Fruit fly (Drosophila melanogaster) whole organism, wandering third instar larva: ENCODE data around the gene CG12301.

Source experiments
- Abd-B ChIP-seq: fragments of >200 bp; optimal IDR thresholded peaks from 2 replicates; lab custom pipeline; 2017; ENCODE audit warnings: missing biosample characterization, missing genetic modification characterization
- CG32264 ChIP-seq: fragments of 200-800 bp; sonication (Bioruptor generic); optimal IDR thresholded peaks from 2 replicates; lab custom pipeline; 2016; ENCODE audit warnings: missing biosample characterization, missing genetic modification characterization
- CG9705 ChIP-seq: fragments of 200-800 bp; sonication (Bioruptor generic); optimal IDR thresholded peaks from 2 replicates; lab custom pipeline; 2018; ENCODE audit warnings: missing biosample characterization, mild to moderate bottlenecking, missing genetic modification characterization
- CrebA ChIP-seq: fragments of 200-800 bp; sonication (Bioruptor generic); optimal IDR thresholded peaks from 2 replicates; lab custom pipeline; 2016; ENCODE audit warnings: missing biosample characterization, mild to moderate bottlenecking, missing genetic modification characterization, borderline replicate concordance
- Dfd ChIP-seq: fragments of >200 bp; optimal IDR thresholded peaks from 2 replicates; lab custom pipeline; 2017; ENCODE audit warnings: missing biosample characterization, missing genetic modification characterization
- Dif ChIP-seq: fragments of 200-275, 200-300 bp; sonication (Bioruptor generic); optimal IDR thresholded peaks from 2 replicates; lab custom pipeline; 2018; ENCODE audit warnings: missing biosample characterization, missing genetic modification characterization; ENCODE audit not compliant: partially characterized antibody
- GATAd ChIP-seq: sonication (Bioruptor generic); optimal IDR thresholded peaks from 2 replicates; lab custom pipeline; 2016; ENCODE audit warnings: missing biosample characterization, missing genetic modification characterization
- HLH106 ChIP-seq: fragments of 200-800 bp; optimal IDR thresholded peaks from 3 replicates; lab custom pipeline; 2019; ENCODE audit warnings: missing biosample characterization, mild to moderate bottlenecking, missing genetic modification characterization, moderate library complexity
- Hr78 ChIP-seq: fragments of >200 bp; optimal IDR thresholded peaks from 2 replicates; lab custom pipeline; 2017; ENCODE audit warnings: missing biosample characterization, missing genetic modification characterization
- Hr83 ChIP-seq: fragments of 200-300 bp; sonication (Bioruptor generic); optimal IDR thresholded peaks from 2 replicates; lab custom pipeline; 2016; ENCODE audit warnings: missing biosample characterization, mild to moderate bottlenecking, missing genetic modification characterization, moderate library complexity; ENCODE audit not compliant: poor library complexity, severe bottlenecking
- Jra ChIP-seq: sonication (Bioruptor generic); optimal IDR thresholded peaks from 2 replicates; lab custom pipeline; 2016; ENCODE audit warnings: missing biosample characterization, missing genetic modification characterization
- Mio ChIP-seq: sonication (Bioruptor generic); optimal IDR thresholded peaks from 2 replicates; lab custom pipeline; 2016; ENCODE audit warnings: missing biosample characterization, missing genetic modification characterization
- N ChIP-seq: fragments of >200 bp; optimal IDR thresholded peaks from 2 replicates; lab custom pipeline; 2018; ENCODE audit warnings: missing biosample characterization, missing external identifiers, missing genetic modification characterization
- Rel ChIP-seq, 2 experiments: fragments of 200-800 bp; sonication (Bioruptor generic) in 1 of 2; optimal IDR thresholded peaks; 2 replicates in 1 of 2; 3 replicates in 1 of 2; lab custom pipeline; 2016 to 2019; ENCODE audit warnings: mild to moderate bottlenecking in 2 of 2, missing biosample characterization in 2 of 2, missing genetic modification characterization in 2 of 2, moderate library complexity in 1 of 2
- Sp1 ChIP-seq: fragments of 200-800 bp; sonication (Bioruptor generic); optimal IDR thresholded peaks from 3 replicates; lab custom pipeline; 2019; ENCODE audit warnings: missing biosample characterization, mild to moderate bottlenecking, missing genetic modification characterization, moderate library complexity
- Vsx2 ChIP-seq: fragments of 200-300, 225-300 bp; sonication (Bioruptor generic); optimal IDR thresholded peaks from 2 replicates; lab custom pipeline; 2018; ENCODE audit warnings: missing biosample characterization, missing genetic modification characterization; ENCODE audit not compliant: partially characterized antibody
- brk ChIP-seq: fragments of 200-800 bp; sonication (Bioruptor generic); optimal IDR thresholded peaks from 2 replicates; lab custom pipeline; 2016; ENCODE audit warnings: missing biosample characterization, mild to moderate bottlenecking, missing genetic modification characterization
- dmrt93B ChIP-seq: fragments of 200-800 bp; sonication (Bioruptor generic); optimal IDR thresholded peaks from 2 replicates; lab custom pipeline; 2018; ENCODE audit warnings: missing biosample characterization, mild to moderate bottlenecking, missing genetic modification characterization
- dsf ChIP-seq: sonication (Bioruptor generic); optimal IDR thresholded peaks from 2 replicates; lab custom pipeline; 2016; ENCODE audit warnings: missing biosample characterization, missing genetic modification characterization, borderline replicate concordance
- ey ChIP-seq: fragments of 200-800 bp; sonication (Bioruptor generic); optimal IDR thresholded peaks from 2 replicates; lab custom pipeline; 2016; ENCODE audit warnings: missing biosample characterization, missing genetic modification characterization
- foxo ChIP-seq, 2 experiments: fragments of 200-800 bp; sonication (Bioruptor generic); optimal IDR thresholded peaks; 2 replicates in 1 of 2; 3 replicates in 1 of 2; lab custom pipeline; 2016 to 2017; ENCODE audit warnings: missing biosample characterization in 2 of 2, missing genetic modification characterization in 2 of 2
- fru ChIP-seq: fragments of 200-800 bp; sonication (Bioruptor generic); optimal IDR thresholded peaks from 3 replicates; lab custom pipeline; 2016; ENCODE audit warnings: missing biosample characterization, mild to moderate bottlenecking, missing genetic modification characterization
- jim ChIP-seq: fragments of 175-275, 200-325 bp; sonication (Bioruptor generic); optimal IDR thresholded peaks from 2 replicates; lab custom pipeline; 2016; ENCODE audit warnings: missing biosample characterization, mild to moderate bottlenecking, missing genetic modification characterization
- psq ChIP-seq: fragments of 200-800 bp; sonication (Bioruptor generic); optimal IDR thresholded peaks from 3 replicates; lab custom pipeline; 2017; ENCODE audit warnings: missing biosample characterization, mild to moderate bottlenecking, missing genetic modification characterization, moderate library complexity
- sv ChIP-seq: fragments of 200-800 bp; sonication (Bioruptor generic); optimal IDR thresholded peaks from 3 replicates; lab custom pipeline; 2016; ENCODE audit warnings: missing biosample characterization, missing genetic modification characterization
- tai ChIP-seq: sonication (Bioruptor generic); optimal IDR thresholded peaks from 2 replicates; lab custom pipeline; 2016; ENCODE audit warnings: missing biosample characterization, missing genetic modification characterization
- usp ChIP-seq: fragments of >200 bp; optimal IDR thresholded peaks from 2 replicates; lab custom pipeline; 2017; ENCODE audit warnings: missing biosample characterization, missing genetic modification characterization
- woc ChIP-seq: sonication (Bioruptor generic); optimal IDR thresholded peaks from 2 replicates; lab custom pipeline; 2016; ENCODE audit warnings: missing biosample characterization, mild to moderate bottlenecking, missing genetic modification characterization

The CG12301 gene

DNA sequence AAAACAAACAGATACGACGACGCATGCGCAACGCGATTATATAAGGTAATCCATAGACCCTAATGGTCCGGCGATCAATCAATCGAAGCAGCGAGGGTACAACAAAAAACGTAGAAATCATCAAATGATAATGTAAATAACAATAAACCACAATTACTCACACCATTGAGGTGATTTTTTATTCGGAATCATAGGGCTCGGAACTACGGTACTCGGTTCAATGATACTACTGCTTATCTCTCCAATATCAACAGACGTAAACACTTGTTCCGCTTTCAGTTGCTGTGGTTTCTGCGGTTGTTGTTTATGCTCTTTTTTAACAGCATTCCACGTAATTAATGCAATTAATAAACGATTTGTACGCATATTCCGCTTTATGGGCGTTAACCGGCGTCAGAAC lies 17.3 kb downstream of the CG12301 start:
- TF ChIP-seq N (GFP tag; lab: Kevin White, UChicago) (no peak), Hr83 (GFP tag; lab: Kevin White, UChicago) (no peak), Sp1 (GFP tag; lab: Kevin White, UChicago) (no peak), ey (GFP tag; lab: Kevin White, UChicago) (no peak), CG32264 (GFP tag; lab: Kevin White, UChicago) (no peak), sv (GFP tag; lab: Kevin White, UChicago) (no peak), woc (GFP tag; lab: Kevin White, UChicago) (no peak), Jra (no peak), foxo (GFP tag; optimal IDR thresholded peaks at IDR 0.05; lab: Kevin White, UChicago) (no peak)

DNA sequence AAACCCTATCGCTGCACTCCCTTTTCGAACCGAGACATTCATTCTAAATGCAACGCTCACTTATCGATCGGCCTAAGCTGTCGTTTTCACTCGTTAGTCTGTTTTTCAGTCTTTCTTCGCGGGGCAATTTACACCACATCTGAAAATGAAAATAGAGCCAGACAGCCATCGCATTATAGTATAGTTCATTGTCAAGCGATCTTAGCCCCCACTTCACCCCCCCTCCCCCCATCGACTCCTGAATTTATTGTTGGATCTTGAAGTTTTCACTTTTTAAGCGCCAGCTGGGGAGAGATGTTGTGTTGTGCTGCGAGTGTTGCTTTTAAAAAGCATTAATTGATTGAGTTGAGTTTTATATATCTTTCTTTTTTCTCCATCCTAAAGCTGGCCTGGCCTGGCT lies 18.6 kb downstream of the CG12301 start:
- no peak for TF ChIP-seq Sp1 (GFP tag; lab: Kevin White, UChicago)
- no peak for TF ChIP-seq Abd-B (GFP tag; lab: Kevin White, UChicago)
- TF ChIP-seq dmrt93B: no peak

DNA sequence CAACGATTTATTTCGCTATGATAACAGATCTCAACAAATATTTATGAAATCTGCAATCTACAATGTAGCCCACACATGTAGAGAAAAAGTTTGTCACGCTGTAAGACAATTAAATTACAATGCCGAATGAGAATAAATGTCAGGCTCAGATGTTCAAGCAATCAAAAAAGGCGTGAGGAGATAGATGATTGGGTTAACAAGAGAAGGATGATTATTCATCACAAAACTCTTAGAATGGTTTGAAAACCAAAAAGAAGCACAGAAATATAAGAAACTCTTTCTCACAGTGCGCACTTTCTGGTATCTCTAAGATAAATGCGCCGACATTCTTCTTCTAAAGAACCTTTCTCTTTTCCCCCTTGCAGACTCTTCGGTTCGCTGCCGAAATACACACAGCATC lies 19.5 kb downstream of the CG12301 start:
- no peak for TF ChIP-seq dmrt93B
- no peak for TF ChIP-seq GATAd (GFP tag; lab: Kevin White, UChicago)
- no peak for TF ChIP-seq foxo (GFP tag; optimal IDR thresholded peaks at IDR 0.05; lab: Kevin White, UChicago)

DNA sequence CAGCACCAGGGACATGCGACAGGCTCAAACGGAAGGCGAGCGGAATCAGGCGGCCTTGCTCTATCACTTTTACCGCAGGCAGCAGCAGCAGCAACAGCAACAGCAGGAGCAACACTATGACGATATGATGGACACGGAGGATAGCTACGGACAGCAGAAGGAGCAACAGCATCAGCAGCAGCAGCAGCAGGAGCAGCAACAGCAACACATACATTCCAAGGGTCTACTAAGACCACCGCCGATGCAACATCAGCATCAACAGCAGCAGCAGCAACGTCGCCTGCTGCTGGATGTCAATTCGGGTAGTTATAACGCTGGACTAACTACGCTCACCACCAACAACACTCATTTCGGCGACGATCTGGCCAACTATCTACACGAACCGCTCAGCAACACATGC lies 24.4 kb downstream of the CG12301 start:
- TF ChIP-seq dmrt93B (no peak), foxo (GFP tag; optimal IDR thresholded peaks at IDR 0.05; lab: Kevin White, UChicago) (no peak), Abd-B (GFP tag; lab: Kevin White, UChicago) (no peak), Dfd (GFP tag; lab: Kevin White, UChicago) (peak; percentile 94), GATAd (GFP tag; lab: Kevin White, UChicago) (no peak), Dif (no peak)
- TF ChIP-seq, all 38 proteins: peak for 1

DNA sequence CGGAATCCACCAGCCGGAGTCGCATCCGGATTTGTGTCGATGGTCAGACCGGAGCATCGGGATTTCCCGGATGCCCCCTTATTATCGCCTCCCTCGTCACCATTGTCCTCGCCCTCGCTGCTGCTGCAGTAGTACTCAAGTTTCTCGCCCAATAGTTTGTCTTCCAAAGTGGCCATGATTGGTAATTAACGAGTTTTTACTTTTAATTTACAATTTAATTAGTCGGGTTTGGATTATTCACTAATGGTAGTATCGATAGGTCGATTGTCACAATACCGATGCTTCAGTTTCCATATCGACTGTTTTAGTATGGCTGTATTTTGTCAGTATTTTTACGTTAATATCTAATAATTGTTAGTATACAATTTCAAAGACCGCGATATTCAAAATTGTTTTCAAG lies 29.5 kb downstream of the CG12301 start, which contains the start of gene CG7650:
Gene CG7650 (minus strand): TSS at position 278 of the 400 bp plus-strand sequence.
- TF ChIP-seq Hr78 (GFP tag; lab: Kevin White, UChicago): no peak
- TF ChIP-seq ey (GFP tag; lab: Kevin White, UChicago): no peak
- peak; percentile 77 for TF ChIP-seq Vsx2 (GFP tag; lab: Kevin White, UChicago)
- TF ChIP-seq Hr83 (GFP tag; lab: Kevin White, UChicago): no peak
- TF ChIP-seq HLH106 (tag; lab: Kevin White, UChicago): no peak
- TF ChIP-seq brk: peak; percentile 67
- TF ChIP-seq Jra: no peak
- no peak for TF ChIP-seq Rel (GFP tag; optimal IDR thresholded peaks at IDR 0.05; lab: Kevin White, UChicago)
- peak; percentile 71 for TF ChIP-seq Rel (tag; optimal IDR thresholded peaks at IDR 0.05; lab: Kevin White, UChicago)

DNA sequence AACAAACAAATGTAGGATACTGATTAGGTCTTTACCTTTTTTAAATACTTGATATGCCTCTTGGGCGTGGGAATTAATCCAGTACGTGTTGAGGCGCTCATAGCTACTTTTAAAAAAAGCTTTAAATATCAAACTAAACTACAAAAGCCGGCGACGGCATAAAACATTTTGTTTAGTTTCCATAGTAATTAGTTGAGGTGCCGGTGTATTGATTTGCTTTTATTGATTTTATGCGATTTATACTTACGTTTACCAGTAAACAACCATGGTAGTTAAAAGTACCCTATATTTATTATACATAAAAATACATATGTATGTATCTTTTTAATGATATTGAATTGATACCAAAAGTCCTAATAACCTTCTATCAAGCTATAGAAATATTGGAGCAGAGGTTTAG lies 32.1 kb downstream of the CG12301 start, which contains the start of gene CG13449:
Gene CG13449 (minus strand): TSS at position 101 of the 400 bp plus-strand sequence.
- TF ChIP-seq psq (GFP tag; lab: Kevin White, UChicago): no peak
- no peak for TF ChIP-seq Vsx2 (GFP tag; lab: Kevin White, UChicago)
- no peak for TF ChIP-seq fru (GFP tag; lab: Kevin White, UChicago)
- no peak for TF ChIP-seq brk
- no peak for TF ChIP-seq dsf (GFP tag; lab: Kevin White, UChicago)
- no peak for TF ChIP-seq usp (GFP tag; lab: Kevin White, UChicago)
- TF ChIP-seq Hr83 (GFP tag; lab: Kevin White, UChicago): no peak
- no peak for TF ChIP-seq CG9705 (GFP tag; lab: Kevin White, UChicago)
- no peak for TF ChIP-seq jim (GFP tag; lab: Kevin White, UChicago)
- no peak for TF ChIP-seq tai (GFP tag; lab: Kevin White, UChicago)
- no peak for TF ChIP-seq Mio (GFP tag; lab: Kevin White, UChicago)
- no peak for TF ChIP-seq CrebA (GFP tag; lab: Kevin White, UChicago)
